Worm (Caenorhabditis elegans) whole organism, mixed stage, embryonic: ENCODE results near the gene W10G6.6.

Source experiments
- blmp-1 ChIP-seq: fragments of 150-350 bp; optimal IDR thresholded peaks from 2 replicates; lab custom pipeline; 2014; ENCODE audit warnings: missing biosample characterization, missing genetic modification characterization
- mab-5 ChIP-seq: fragments of 150-350 bp; optimal IDR thresholded peaks from 2 replicates; lab custom pipeline; 2014; ENCODE audit warnings: missing biosample characterization, missing genetic modification characterization
- pha-4 ChIP-seq: fragments of 150-350 bp; optimal IDR thresholded peaks from 2 replicates; lab custom pipeline; 2018; ENCODE audit warnings: missing biosample characterization, missing genetic modification reagents, missing genetic modification characterization
- snpc-4 ChIP-seq: fragments of 150-350 bp; optimal IDR thresholded peaks from 2 replicates; lab custom pipeline; 2014; ENCODE audit warnings: missing biosample characterization, missing genetic modification characterization
- sptf-1 ChIP-seq: sonication (generic microtip); optimal IDR thresholded peaks from 2 replicates; lab custom pipeline; 2017; ENCODE audit warnings: mild to moderate bottlenecking, missing genetic modification characterization, moderate library complexity, missing compliant biosample characterization
- unc-62 ChIP-seq: fragments of 150-350 bp; optimal IDR thresholded peaks from 2 replicates; lab custom pipeline; 2014; ENCODE audit warnings: missing biosample characterization, missing genetic modification reagents, missing genetic modification characterization

DNA sequence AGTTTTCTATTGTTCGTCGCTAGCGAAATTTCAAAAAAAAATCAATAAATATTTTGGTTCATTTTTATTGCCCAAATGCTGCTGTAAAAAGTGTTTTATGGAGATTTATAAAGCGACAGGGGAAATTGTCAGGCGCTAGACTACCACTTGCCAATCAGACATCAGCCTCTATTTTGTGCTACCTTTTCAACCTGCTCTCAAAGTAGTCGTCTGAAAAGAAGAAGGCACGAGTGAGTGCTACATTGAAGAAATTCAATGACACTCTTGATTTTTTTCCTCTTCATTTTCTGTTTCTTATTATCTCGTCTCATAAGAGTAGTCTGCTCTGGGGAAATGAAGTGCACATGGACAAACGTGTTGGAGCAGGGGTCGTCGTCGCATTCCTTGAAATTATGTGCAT is 44.7 kb downstream of the W10G6.6 start:
- TF ChIP-seq pha-4 (tag; lab: Kevin White, UChicago) (no peak), unc-62 (GFP tag; lab: Kevin White, UChicago) (peak; percentile 10), blmp-1 (no peak), sptf-1 (tag; lab: Kevin White, UChicago) (no peak), mab-5 (tag; lab: Kevin White, UChicago) (no peak), snpc-4 (no peak)
